Worm (Caenorhabditis elegans): ENCODE results near the gene athp-1.

Gene athp-1

DNA sequence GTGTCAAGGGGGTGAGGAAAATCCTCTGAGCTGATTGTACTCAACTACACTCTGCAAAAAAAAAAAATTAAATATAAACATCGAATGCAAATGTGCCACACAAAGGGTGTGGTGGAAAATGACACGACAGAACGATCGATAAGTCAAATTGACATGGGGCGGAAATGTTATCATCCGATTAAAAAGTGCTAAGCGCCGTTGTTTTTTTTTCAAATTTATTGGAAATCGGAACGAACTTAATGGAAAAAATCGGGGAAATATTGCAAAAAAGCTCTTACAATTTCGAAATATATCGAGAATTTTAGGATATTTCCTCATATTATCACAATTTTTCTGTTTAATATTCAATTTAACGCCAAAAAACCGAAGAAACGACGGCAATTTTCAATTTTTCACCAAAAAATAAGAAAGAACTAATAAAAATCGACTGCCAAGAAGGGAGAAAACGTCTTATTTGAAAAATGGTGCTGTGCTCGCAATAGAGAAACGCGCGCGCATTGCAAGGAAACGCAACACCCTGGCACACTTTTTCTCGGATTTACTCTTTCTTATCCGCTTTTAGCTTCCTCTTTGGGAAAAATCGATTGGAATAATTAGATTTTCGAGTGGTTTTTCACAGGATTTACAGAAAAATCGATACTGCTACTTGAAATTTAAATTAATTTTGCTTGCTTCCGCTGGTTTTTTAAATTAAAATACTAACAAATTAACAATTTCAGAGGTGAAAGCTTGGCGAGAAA, 12.7 kb upstream of the athp-1 start, which contains the start of the genes cey-4 and vps-50:
Gene cey-4 (minus strand): TSS at position 51 of the 740 bp plus-strand sequence.
Gene vps-50 (plus strand): TSS at position 541 of the 740 bp plus-strand sequence.
- TF ChIP-seq elt-2 (tag; optimal IDR thresholded peaks at IDR 0.05) (peak; percentile 6), pqm-1 (tag; optimal IDR thresholded peaks at IDR 0.05) (no peak), C38D4.7 (GFP tag; optimal IDR thresholded peaks at IDR 0.05) (no peak), K09A11.1 (tag; optimal IDR thresholded peaks at IDR 0.05; ENCODE audit: insufficient read depth) (no peak), hlh-13 (GFP tag; optimal IDR thresholded peaks at IDR 0.05) (no peak), ceh-45 (GFP tag; IDR thresholded peaks at IDR 0.05) (no peak), ceh-18 (tag; optimal IDR thresholded peaks at IDR 0.05) (no peak), tbx-2 (tag; optimal IDR thresholded peaks at IDR 0.05) (peak; percentile 35), dve-1 (tag; optimal IDR thresholded peaks at IDR 0.05) (peak; percentile 20), lin-11 (tag; optimal IDR thresholded peaks at IDR 0.05) (no peak), Y22D7AL.16 (tag; optimal IDR thresholded peaks at IDR 0.05) (no peak), pax-1 (tag; optimal IDR thresholded peaks at IDR 0.05) (no peak), K02D7.2 (tag; optimal IDR thresholded peaks at IDR 0.05) (no peak), pag-3 (tag; optimal IDR thresholded peaks at IDR 0.05; ENCODE audit: borderline replicate concordance) (no peak), che-1 (tag; optimal IDR thresholded peaks at IDR 0.05) (no peak), ceh-24 (tag; optimal IDR thresholded peaks at IDR 0.05) (no peak), ceh-30 (tag; optimal IDR thresholded peaks at IDR 0.05) (no peak), madf-2 (tag; optimal IDR thresholded peaks at IDR 0.05) (no peak), pat-9 (tag; optimal IDR thresholded peaks at IDR 0.05) (no peak), ceh-14 (tag; optimal IDR thresholded peaks at IDR 0.05) (no peak), pha-4 (tag; optimal IDR thresholded peaks at IDR 0.05) (no peak), sox-2 (GFP tag; IDR thresholded peaks at IDR 0.05) (no peak), ttx-3 (tag; optimal IDR thresholded peaks at IDR 0.05) (no peak), sox-4 (tag; optimal IDR thresholded peaks at IDR 0.05) (no peak), fkh-6 (tag; optimal IDR thresholded peaks at IDR 0.05) (no peak), tbx-7 (tag; optimal IDR thresholded peaks at IDR 0.05) (no peak), ceh-48 (tag; optimal IDR thresholded peaks at IDR 0.05) (peak; percentile 57), nhr-232 (tag; optimal IDR thresholded peaks at IDR 0.05) (no peak), nhr-11 (tag; optimal IDR thresholded peaks at IDR 0.05) (no peak), ceh-31 (tag; optimal IDR thresholded peaks at IDR 0.05) (peak; percentile 60), ref-2 (tag; optimal IDR thresholded peaks at IDR 0.05) (no peak), unc-3 (GFP tag; conservative IDR thresholded peaks at IDR 0.05) (no peak), unc-3 (tag; optimal IDR thresholded peaks at IDR 0.05) (peak; percentile 26), ceh-6 (GFP tag; optimal IDR thresholded peaks at IDR 0.05) (no peak), unc-42 (tag; optimal IDR thresholded peaks at IDR 0.05) (peak; percentile 68), rnt-1 (tag; optimal IDR thresholded peaks at IDR 0.05) (no peak), fkh-10 (GFP tag; optimal IDR thresholded peaks at IDR 0.05) (no peak), unc-55 (GFP tag; optimal IDR thresholded peaks at IDR 0.05) (no peak), T23F11.4 (GFP tag; optimal IDR thresholded peaks at IDR 0.05) (no peak), unc-86 (tag; optimal IDR thresholded peaks at IDR 0.05) (peak; percentile 31), odd-2 (tag; optimal IDR thresholded peaks at IDR 0.05) (no peak), lim-6 (tag; optimal IDR thresholded peaks at IDR 0.05) (no peak), ets-4 (tag; optimal IDR thresholded peaks at IDR 0.05) (no peak), ztf-16 (tag; optimal IDR thresholded peaks at IDR 0.05) (peak; percentile 35), pros-1 (tag; optimal IDR thresholded peaks at IDR 0.05) (no peak), mec-3 (tag; optimal IDR thresholded peaks at IDR 0.05; ENCODE audit: borderline replicate concordance) (no peak), syd-9 (tag; optimal IDR thresholded peaks at IDR 0.05) (no peak), ahr-1 (tag; optimal IDR thresholded peaks at IDR 0.05) (no peak)
